Worm (Caenorhabditis elegans): ENCODE measurements around the gene C16C10.9.

ce11 chrIII:4123900-4124299 is 33.3 kb downstream of the C16C10.9 start:
- TF ChIP-seq dao-5 (tag; optimal IDR thresholded peaks at IDR 0.05) (no peak), him-1 (tag; optimal IDR thresholded peaks at IDR 0.05) (no peak), W03F9.2 (tag; optimal IDR thresholded peaks at IDR 0.05) (no peak)

Data from whole organism, L4/young adult.